Worm (Caenorhabditis elegans) whole organism, late embryonic: ENCODE results near the gene F55G7.5.

ENCODE experiments used
- C38D4.7 ChIP-seq: fragments of 200-800 bp; sonication (Bioruptor generic); optimal IDR thresholded peaks from 2 replicates; lab custom pipeline; 2018; ENCODE audit warnings: mild to moderate bottlenecking, missing genetic modification characterization, moderate library complexity, missing compliant biosample characterization
- ceh-19 ChIP-seq: fragments of 200-800 bp; sonication (Bioruptor generic); optimal IDR thresholded peaks from 2 replicates; lab custom pipeline; 2018; ENCODE audit warnings: mild to moderate bottlenecking, missing genetic modification characterization, missing compliant biosample characterization
- elt-4 ChIP-seq: sonication (generic microtip); optimal IDR thresholded peaks from 2 replicates; lab custom pipeline; 2016; ENCODE audit warnings: missing genetic modification characterization, missing compliant biosample characterization
- ets-4 ChIP-seq: sonication (generic microtip); optimal IDR thresholded peaks from 2 replicates; lab custom pipeline; 2016; ENCODE audit warnings: missing genetic modification characterization, missing compliant biosample characterization
- nfya-1 ChIP-seq: sonication (generic microtip); optimal IDR thresholded peaks from 2 replicates; lab custom pipeline; 2017; ENCODE audit warnings: missing genetic modification characterization, mild to moderate bottlenecking, missing compliant biosample characterization, antibody characterized with exemption, moderate library complexity
- nhr-232 ChIP-seq: sonication (generic microtip); optimal IDR thresholded peaks from 2 replicates; lab custom pipeline; 2016; ENCODE audit warnings: missing genetic modification characterization, missing compliant biosample characterization
- npax-4 ChIP-seq: sonication (generic microtip); optimal IDR thresholded peaks from 2 replicates; lab custom pipeline; 2016; ENCODE audit warnings: missing genetic modification characterization, missing compliant biosample characterization
- odd-2 ChIP-seq: sonication (generic microtip); optimal IDR thresholded peaks from 2 replicates; lab custom pipeline; 2017; ENCODE audit warnings: antibody characterized with exemption, mild to moderate bottlenecking, missing genetic modification characterization, missing compliant biosample characterization
- pha-4 ChIP-seq: fragments of 150-350 bp; optimal IDR thresholded peaks from 2 replicates; lab custom pipeline; 2018; ENCODE audit warnings: missing biosample characterization, missing genetic modification reagents, missing genetic modification characterization
- sox-4 ChIP-seq: sonication (generic microtip); optimal IDR thresholded peaks from 2 replicates; lab custom pipeline; 2017; ENCODE audit warnings: mild to moderate bottlenecking, missing genetic modification characterization, inconsistent platforms, missing compliant biosample characterization
- zip-5 ChIP-seq: sonication (generic microtip); optimal IDR thresholded peaks from 2 replicates; lab custom pipeline; 2016; ENCODE audit warnings: missing genetic modification characterization, missing compliant biosample characterization

- no peak for TF ChIP-seq sox-4 (tag; lab: Kevin White, UChicago)
- TF ChIP-seq zip-5 (tag; lab: Kevin White, UChicago), result no peak
- no peak for TF ChIP-seq pha-4
- TF ChIP-seq ceh-19 (GFP tag; lab: Kevin White, UChicago), result no peak
- TF ChIP-seq npax-4, result no peak
- TF ChIP-seq C38D4.7 (GFP tag; lab: Kevin White, UChicago), result no peak
- TF ChIP-seq ets-4, result no peak
- TF ChIP-seq nfya-1 (tag; lab: Kevin White, UChicago), result no peak
- no peak for TF ChIP-seq elt-4 (tag; lab: Kevin White, UChicago)
- no peak for TF ChIP-seq odd-2
- TF ChIP-seq nhr-232 (tag; lab: Kevin White, UChicago), result no peak
These were observed 11.1 kb downstream of the F55G7.5 start, which contains the start of gene F55G7.4 for ce11 chrX:11927585-11927984.
